Fruit fly (Drosophila melanogaster) whole organism, wandering third instar larva: Measurements from ENCODE around the gene RpL7-like.

Experiments used
- Abd-B ChIP-seq: fragments of >200 bp; optimal IDR thresholded peaks from 2 replicates; lab custom pipeline; 2017; ENCODE audit warnings: missing biosample characterization, missing genetic modification characterization
- Dfd ChIP-seq: fragments of >200 bp; optimal IDR thresholded peaks from 2 replicates; lab custom pipeline; 2017; ENCODE audit warnings: missing biosample characterization, missing genetic modification characterization
- Hr83 ChIP-seq: fragments of 200-300 bp; sonication (Bioruptor generic); optimal IDR thresholded peaks from 2 replicates; lab custom pipeline; 2016; ENCODE audit warnings: missing biosample characterization, mild to moderate bottlenecking, missing genetic modification characterization, moderate library complexity; ENCODE audit not compliant: poor library complexity, severe bottlenecking
- Myc ChIP-seq: fragments of >200 bp; optimal IDR thresholded peaks from 2 replicates; lab custom pipeline; 2017
- N ChIP-seq: fragments of >200 bp; optimal IDR thresholded peaks from 2 replicates; lab custom pipeline; 2018; ENCODE audit warnings: missing biosample characterization, missing external identifiers, missing genetic modification characterization
- OdsH ChIP-seq: fragments of 200-800 bp; sonication (Bioruptor generic); optimal IDR thresholded peaks from 2 replicates; lab custom pipeline; 2016; ENCODE audit warnings: missing biosample characterization, mild to moderate bottlenecking, missing genetic modification characterization
- br ChIP-seq: fragments of 200-800 bp; sonication (Bioruptor generic); optimal IDR thresholded peaks from 2 replicates; lab custom pipeline; 2016; ENCODE audit warnings: missing biosample characterization, missing genetic modification characterization
- lola ChIP-seq: fragments of >200 bp; optimal IDR thresholded peaks from 2 replicates; lab custom pipeline; 2017; ENCODE audit warnings: missing biosample characterization, missing genetic modification characterization
- pan ChIP-seq: fragments of >200 bp; optimal IDR thresholded peaks from 2 replicates; lab custom pipeline; 2017
- psq ChIP-seq: fragments of 200-800 bp; sonication (Bioruptor generic); optimal IDR thresholded peaks from 3 replicates; lab custom pipeline; 2017; ENCODE audit warnings: missing biosample characterization, mild to moderate bottlenecking, missing genetic modification characterization, moderate library complexity
- sage ChIP-seq: fragments of 200-800 bp; sonication (Bioruptor generic); optimal IDR thresholded peaks from 2 replicates; lab custom pipeline; 2016; ENCODE audit warnings: missing biosample characterization, mild to moderate bottlenecking, missing genetic modification characterization
- sv ChIP-seq: fragments of 200-800 bp; sonication (Bioruptor generic); optimal IDR thresholded peaks from 3 replicates; lab custom pipeline; 2016; ENCODE audit warnings: missing biosample characterization, missing genetic modification characterization

- TF ChIP-seq psq (GFP tag; lab: Kevin White, UChicago) (no peak), sv (GFP tag; lab: Kevin White, UChicago) (no peak), Hr83 (GFP tag; lab: Kevin White, UChicago) (peak; percentile 55), pan (lab: Kevin White, UChicago) (no peak), Myc (lab: Kevin White, UChicago) (no peak), Dfd (GFP tag; lab: Kevin White, UChicago) (no peak), N (GFP tag; lab: Kevin White, UChicago) (no peak), br (GFP tag; lab: Kevin White, UChicago) (no peak), lola (no peak), OdsH (GFP tag; lab: Kevin White, UChicago) (no peak), Abd-B (GFP tag; lab: Kevin White, UChicago) (no peak), sage (GFP tag; lab: Kevin White, UChicago) (peak; percentile 5)
These were observed 42.9 kb upstream of the RpL7-like start for dm6 chr2L:12013243-12013642.
